Fruit fly (Drosophila melanogaster) whole organism, embryonic: ENCODE measurements around the gene Cenp-C.

Experiments
- Adf1 ChIP-seq: fragments of 200-800 bp; sonication (Bioruptor generic); IDR thresholded peaks from 2 replicates; pipeline ENCODE4 v1.3.6; 2022; ENCODE audit warnings: missing biosample characterization, missing genetic modification characterization
- B-H1 ChIP-seq: fragments of 200-800 bp; sonication (Bioruptor generic); IDR thresholded peaks from 3 replicates; pipeline ENCODE4 v1.3.6; 2022; ENCODE audit warnings: missing biosample characterization, missing genetic modification characterization
- Bteb2 ChIP-seq: fragments of 200-800 bp; sonication (Bioruptor generic); optimal IDR thresholded peaks from 2 replicates; lab custom pipeline; 2016; ENCODE audit warnings: missing biosample characterization, missing genetic modification characterization
- CG10147 ChIP-seq: fragments of 200-800 bp; sonication (Bioruptor generic); optimal IDR thresholded peaks from 2 replicates; lab custom pipeline; 2019; ENCODE audit warnings: missing biosample characterization, mild to moderate bottlenecking, missing genetic modification characterization, moderate library complexity
- CG12236 ChIP-seq: fragments of 200-800 bp; sonication (Bioruptor generic); optimal IDR thresholded peaks from 2 replicates; lab custom pipeline; 2016; ENCODE audit warnings: missing biosample characterization, missing genetic modification characterization
- CG12659 ChIP-seq: fragments of 200-800 bp; sonication (Bioruptor generic); optimal IDR thresholded peaks from 3 replicates; lab custom pipeline; 2017; ENCODE audit warnings: mild to moderate bottlenecking, missing biosample characterization, missing genetic modification reagents, missing genetic modification characterization
- CG17186 ChIP-seq: fragments of 200-800 bp; sonication (Bioruptor generic); optimal IDR thresholded peaks from 3 replicates; lab custom pipeline; 2017; ENCODE audit warnings: missing biosample characterization, missing genetic modification reagents, missing genetic modification characterization
- CG1832 ChIP-seq: fragments of 200-800 bp; sonication (Bioruptor generic); optimal IDR thresholded peaks from 2 replicates; lab custom pipeline; 2017; ENCODE audit warnings: missing biosample characterization, mild to moderate bottlenecking, missing genetic modification characterization, inconsistent platforms
- CG18619 ChIP-seq: fragments of 200-800 bp; sonication (Bioruptor generic); optimal IDR thresholded peaks from 3 replicates; lab custom pipeline; 2017; ENCODE audit warnings: missing biosample characterization, mild to moderate bottlenecking, missing genetic modification characterization
- CG2199 ChIP-seq: fragments of 200-800 bp; sonication (Bioruptor generic); IDR thresholded peaks from 3 replicates; pipeline ENCODE4 v1.3.6; 2022; ENCODE audit warnings: missing biosample characterization, missing genetic modification characterization
- CG2712 ChIP-seq: fragments of 200-800 bp; optimal IDR thresholded peaks from 3 replicates; lab custom pipeline; 2019; ENCODE audit warnings: missing biosample characterization, mild to moderate bottlenecking, missing genetic modification characterization, moderate library complexity
- CG2875 ChIP-seq: fragments of 200-800 bp; sonication (Bioruptor generic); optimal IDR thresholded peaks from 2 replicates; lab custom pipeline; 2017; ENCODE audit warnings: missing biosample characterization, mild to moderate bottlenecking, missing genetic modification characterization, missing genetic modification reagents
- CG32532 ChIP-seq: fragments of 200-800 bp; sonication (Bioruptor generic); IDR thresholded peaks from 2 replicates; pipeline ENCODE4 v1.3.6; 2022; ENCODE audit warnings: missing biosample characterization, missing genetic modification characterization
- CG34422 ChIP-seq: fragments of 200-800 bp; sonication (Bioruptor generic); IDR thresholded peaks from 3 replicates; pipeline ENCODE4 v1.3.6; 2022; ENCODE audit warnings: missing biosample characterization, missing genetic modification characterization
- CG3726 ChIP-seq: fragments of 200-800 bp; sonication (Bioruptor generic); IDR thresholded peaks from 3 replicates; pipeline ENCODE4, ENCODE4 v1.3.6; 2022; ENCODE audit warnings: missing biosample characterization, missing genetic modification characterization
- CG3995 ChIP-seq: fragments of 200-800 bp; sonication (Bioruptor generic); optimal IDR thresholded peaks from 3 replicates; lab custom pipeline; 2016; ENCODE audit warnings: missing biosample characterization, missing genetic modification characterization
- CG6175 ChIP-seq: fragments of 200-800 bp; sonication (Bioruptor generic); IDR thresholded peaks from 3 replicates; pipeline ENCODE4 v1.3.6; 2022; ENCODE audit warnings: missing biosample characterization, missing genetic modification characterization
- CG9876 ChIP-seq: fragments of 200-800 bp; sonication (Bioruptor generic); optimal IDR thresholded peaks from 2 replicates; lab custom pipeline; 2016; ENCODE audit warnings: missing biosample characterization, missing genetic modification characterization
- Camta ChIP-seq: fragments of 200-800 bp; sonication (Bioruptor generic); optimal IDR thresholded peaks from 2 replicates; lab custom pipeline; 2016; ENCODE audit warnings: missing biosample characterization, missing genetic modification characterization
- CkIIα-i1 ChIP-seq: fragments of 200-800 bp; sonication (Bioruptor generic); IDR thresholded peaks from 2 replicates; pipeline ENCODE4 v1.3.6; 2022; ENCODE audit warnings: missing biosample characterization, missing genetic modification characterization
- Dbx ChIP-seq: fragments of 200-800 bp; sonication (Bioruptor generic); IDR thresholded peaks from 3 replicates; pipeline ENCODE4 v1.3.6; 2022; ENCODE audit warnings: missing biosample characterization, missing genetic modification characterization
- Dp ChIP-seq: fragments of 200-800 bp; sonication (Bioruptor generic); optimal IDR thresholded peaks from 2 replicates; lab custom pipeline; 2018; ENCODE audit warnings: missing biosample characterization, mild to moderate bottlenecking, missing genetic modification characterization, moderate library complexity
- Drgx ChIP-seq: fragments of 200-800 bp; sonication (Bioruptor generic); IDR thresholded peaks from 2 replicates; pipeline ENCODE4 v1.3.6; 2022; ENCODE audit warnings: missing biosample characterization, missing genetic modification characterization
- Fer2 ChIP-seq: fragments of 200-800 bp; sonication (Bioruptor generic); optimal IDR thresholded peaks from 2 replicates; lab custom pipeline; 2018; ENCODE audit warnings: missing biosample characterization, mild to moderate bottlenecking, missing genetic modification characterization, moderate library complexity
- Fer3 ChIP-seq: fragments of 200-800 bp; sonication (Bioruptor generic); optimal IDR thresholded peaks from 2 replicates; lab custom pipeline; 2018; ENCODE audit warnings: missing biosample characterization, mild to moderate bottlenecking, missing genetic modification characterization, moderate library complexity
- HLH3B ChIP-seq: fragments of 200-800 bp; sonication (Bioruptor generic); IDR thresholded peaks from 2 replicates; pipeline ENCODE4 v1.3.6; 2022; ENCODE audit warnings: missing biosample characterization, missing genetic modification characterization
- HLH54F ChIP-seq: fragments of 200-800 bp; sonication (Bioruptor generic); optimal IDR thresholded peaks from 3 replicates; lab custom pipeline; 2016; ENCODE audit warnings: missing biosample characterization, missing genetic modification characterization
- Hmx ChIP-seq: fragments of 200-800 bp; sonication (Bioruptor generic); optimal IDR thresholded peaks from 2 replicates; lab custom pipeline; 2016; ENCODE audit warnings: missing biosample characterization, missing genetic modification characterization
- Mad ChIP-seq: fragments of 200-800 bp; sonication (Bioruptor generic); optimal IDR thresholded peaks from 2 replicates; lab custom pipeline; 2016; ENCODE audit warnings: missing biosample characterization, missing genetic modification characterization
- Mes4 ChIP-seq: fragments of 200-800 bp; sonication (Bioruptor generic); optimal IDR thresholded peaks from 2 replicates; lab custom pipeline; 2016; ENCODE audit warnings: missing biosample characterization, missing genetic modification characterization
- NC2α ChIP-seq: fragments of 200-800 bp; sonication (Bioruptor generic); optimal IDR thresholded peaks from 2 replicates; lab custom pipeline; 2016; ENCODE audit warnings: missing biosample characterization, missing genetic modification characterization
- Nf-YC ChIP-seq: fragments of 200-800 bp; optimal IDR thresholded peaks from 3 replicates; lab custom pipeline; 2019; ENCODE audit warnings: missing biosample characterization, mild to moderate bottlenecking, missing genetic modification characterization, moderate library complexity
- Opbp ChIP-seq: fragments of 200-800 bp; sonication (Bioruptor generic); IDR thresholded peaks from 3 replicates; pipeline ENCODE4 v1.3.6; 2022; ENCODE audit warnings: missing biosample characterization, missing genetic modification characterization; ENCODE audit not compliant: partially characterized antibody
- Ptx1 ChIP-seq: fragments of 200-800 bp; sonication (Bioruptor generic); IDR thresholded peaks from 2 replicates; pipeline ENCODE4 v1.3.6; 2022; ENCODE audit warnings: missing biosample characterization, missing genetic modification characterization
- Sin3A ChIP-seq: fragments of >200 bp; optimal IDR thresholded peaks from 2 replicates; lab custom pipeline; 2018
- Sox102F ChIP-seq: fragments of 200-800 bp; sonication (Bioruptor generic); optimal IDR thresholded peaks from 2 replicates; lab custom pipeline; 2018; ENCODE audit warnings: missing biosample characterization, mild to moderate bottlenecking, missing genetic modification characterization, moderate library complexity
- Sry-β ChIP-seq: fragments of 200-800 bp; sonication (Bioruptor generic); optimal IDR thresholded peaks from 2 replicates; lab custom pipeline; 2018; ENCODE audit warnings: missing biosample characterization, mild to moderate bottlenecking, missing genetic modification characterization, moderate library complexity
- Stat92E ChIP-seq, 3 experiments: fragments of >200 bp in 2 of 3; fragments of 200-800 bp in 1 of 3; sonication (Bioruptor generic) in 1 of 3; optimal IDR thresholded peaks; 2 replicates each; lab custom pipeline; 2017 to 2019; ENCODE audit warnings: missing biosample characterization in 3 of 3, missing genetic modification characterization in 3 of 3, mild to moderate bottlenecking in 1 of 3, moderate library complexity in 1 of 3
- Taf1 ChIP-seq: fragments of 200-800 bp; sonication (Bioruptor generic); IDR thresholded peaks from 2 replicates; pipeline ENCODE4 v1.3.6; 2022; ENCODE audit warnings: missing biosample characterization, missing genetic modification characterization
- ato ChIP-seq: fragments of 200-800 bp; sonication (Bioruptor generic); IDR thresholded peaks from 2 replicates; pipeline ENCODE4 v1.3.6; 2022; ENCODE audit warnings: missing biosample characterization, missing genetic modification characterization; ENCODE audit not compliant: partially characterized antibody
- az2 ChIP-seq: fragments of 200-800 bp; sonication (Bioruptor generic); optimal IDR thresholded peaks from 3 replicates; lab custom pipeline; 2016; ENCODE audit warnings: missing biosample characterization, missing genetic modification characterization
- br ChIP-seq: fragments of >200 bp; optimal IDR thresholded peaks from 2 replicates; lab custom pipeline; 2017
- dm ChIP-seq: fragments of 200-800 bp; sonication (Bioruptor generic); optimal IDR thresholded peaks from 3 replicates; lab custom pipeline; 2016; ENCODE audit warnings: missing biosample characterization, missing genetic modification characterization
- fd64A ChIP-seq: fragments of 200-800 bp; sonication (Bioruptor generic); optimal IDR thresholded peaks from 3 replicates; lab custom pipeline; 2018; ENCODE audit warnings: missing biosample characterization, mild to moderate bottlenecking, missing genetic modification characterization
- inv ChIP-seq: fragments of 200-800 bp; sonication (Bioruptor generic); IDR thresholded peaks from 2 replicates; pipeline ENCODE4 v1.3.6; 2022; ENCODE audit warnings: missing biosample characterization, missing genetic modification characterization; ENCODE audit not compliant: partially characterized antibody
- jigr1 ChIP-seq: fragments of 200-800 bp; sonication (Bioruptor generic); IDR thresholded peaks from 3 replicates; pipeline ENCODE4 v1.3.6; 2022; ENCODE audit warnings: missing biosample characterization, missing genetic modification characterization
- klu ChIP-seq: fragments of 200-800 bp; sonication (Bioruptor generic); IDR thresholded peaks from 2 replicates; pipeline ENCODE4 v1.3.6; 2022; ENCODE audit warnings: missing biosample characterization, missing genetic modification characterization
- lab ChIP-seq: fragments of 200-800 bp; sonication (Bioruptor generic); optimal IDR thresholded peaks from 3 replicates; lab custom pipeline; 2017; ENCODE audit warnings: missing biosample characterization, missing genetic modification characterization, mild to moderate bottlenecking, moderate library complexity, missing genetic modification reagents
- maf-S ChIP-seq: fragments of 200-800 bp; sonication (Bioruptor generic); optimal IDR thresholded peaks from 2 replicates; lab custom pipeline; 2016; ENCODE audit warnings: missing biosample characterization, missing genetic modification characterization
- sens ChIP-seq: fragments of 200-800 bp; sonication (Bioruptor generic); peaks from one replicate; lab custom pipeline; 2016; ENCODE audit warnings: missing biosample characterization, missing genetic modification characterization
- vnd ChIP-seq: fragments of 200-800 bp; sonication (Bioruptor generic); IDR thresholded peaks from 3 replicates; pipeline ENCODE4 v1.3.6; 2022; ENCODE audit warnings: missing biosample characterization, missing genetic modification characterization; ENCODE audit not compliant: partially characterized antibody
- wdn ChIP-seq: fragments of 200-800 bp; sonication (Bioruptor generic); IDR thresholded peaks from 2 replicates; pipeline ENCODE4 v1.3.6; 2022; ENCODE audit warnings: missing biosample characterization, missing genetic modification characterization
- zfh2 ChIP-seq: fragments of 200-800 bp; sonication (Bioruptor generic); optimal IDR thresholded peaks from 2 replicates; lab custom pipeline; 2016; ENCODE audit warnings: missing biosample characterization, missing genetic modification characterization

The Cenp-C gene

dm6 chr3R:8524277-8524676 lies 39.6 kb upstream of the Cenp-C start (continued):
- TF ChIP-seq Sry-β (GFP tag; lab: Kevin White, UChicago), result no peak
- no peak for TF ChIP-seq CG9876 (GFP tag; lab: Kevin White, UChicago)
- no peak for TF ChIP-seq klu (GFP tag; lab: Robert Waterston, UW)
- TF ChIP-seq Sox102F (GFP tag; lab: Kevin White, UChicago), result peak; percentile 27
- TF ChIP-seq CG12659 (GFP tag; lab: Kevin White, UChicago), result peak; percentile 23
- TF ChIP-seq CG2712, result no peak
- TF ChIP-seq CG1832, result no peak
- no peak for TF ChIP-seq jigr1
- TF ChIP-seq CG2875 (GFP tag; lab: Kevin White, UChicago), result no peak
- peak; percentile 48 for TF ChIP-seq Ptx1 (GFP tag; lab: Robert Waterston, UW)
- TF ChIP-seq B-H1 (GFP tag; lab: Robert Waterston, UW), result no peak
- no peak for TF ChIP-seq CG17186
- TF ChIP-seq NC2α, result no peak
- 0 out of 2 replicates have a peak, but pooled peaks have one; percentile 24 for TF ChIP-seq HLH3B (GFP tag; lab: Robert Waterston, UW)
- TF ChIP-seq Nf-YC (tag; lab: Kevin White, UChicago), result no peak
- TF ChIP-seq vnd, result no peak
- TF ChIP-seq dm (GFP tag; lab: Kevin White, UChicago), result no peak
- TF ChIP-seq Adf1 (GFP tag; lab: Robert Waterston, UW), result peak; percentile 16; the same call in 1 of the 2 replicates
- no peak for TF ChIP-seq Mad (GFP tag; lab: Kevin White, UChicago)
- no peak for TF ChIP-seq Drgx (GFP tag; lab: Robert Waterston, UW)
- TF ChIP-seq Opbp (GFP tag; lab: Robert Waterston, UW), result no peak
- no peak for TF ChIP-seq CG6175 (GFP tag; lab: Robert Waterston, UW)
- TF ChIP-seq zfh2 (GFP tag; lab: Kevin White, UChicago), result peak; percentile 61
- peak; percentile 68 for TF ChIP-seq sens (GFP tag; lab: Kevin White, UChicago)
- no peak for TF ChIP-seq Bteb2 (GFP tag; lab: Kevin White, UChicago)
- no peak for TF ChIP-seq Mes4 (GFP tag; lab: Kevin White, UChicago)
- TF ChIP-seq wdn (GFP tag; lab: Robert Waterston, UW), result no peak; the same call in 1 of the 2 replicates
- no peak for TF ChIP-seq CG2199 (GFP tag; lab: Robert Waterston, UW)
- no peak for TF ChIP-seq CG12236 (GFP tag; lab: Kevin White, UChicago)
- no peak for TF ChIP-seq Fer2 (tag; lab: Kevin White, UChicago)
- TF ChIP-seq CG3726 (GFP tag; lab: Robert Waterston, UW), result no peak
- no peak for TF ChIP-seq Camta (GFP tag; lab: Kevin White, UChicago)
- TF ChIP-seq Fer3 (tag; lab: Kevin White, UChicago), result peak; percentile 41
- TF ChIP-seq Dp (GFP tag; lab: Kevin White, UChicago), result no peak
- TF ChIP-seq az2, result no peak
- no peak for TF ChIP-seq fd64A
- no peak for TF ChIP-seq CG34422 (GFP tag; lab: Robert Waterston, UW)
- peak; percentile 51; the same call in 1 of the 2 replicates for TF ChIP-seq CG32532
- no peak for TF ChIP-seq inv
- TF ChIP-seq lab (GFP tag; lab: Kevin White, UChicago), result peak; percentile 62
- no peak for TF ChIP-seq Taf1 (GFP tag; lab: Robert Waterston, UW)
- no peak for TF ChIP-seq CkIIα-i1 (GFP tag; lab: Robert Waterston, UW)
- no peak for TF ChIP-seq CG18619 (GFP tag; lab: Kevin White, UChicago)
- no peak for TF ChIP-seq maf-S
- TF ChIP-seq br (lab: Kevin White, UChicago), result no peak
- no peak for TF ChIP-seq Dbx (GFP tag; lab: Robert Waterston, UW)
- TF ChIP-seq Sin3A, result no peak
- no peak for TF ChIP-seq HLH54F (GFP tag; lab: Kevin White, UChicago)
- TF ChIP-seq CG3995, result no peak
- no peak for TF ChIP-seq Hmx (GFP tag; lab: Kevin White, UChicago)
- TF ChIP-seq CG10147 (GFP tag; lab: Kevin White, UChicago), result no peak
- TF ChIP-seq ato (GFP tag; lab: Robert Waterston, UW), result no peak
- TF ChIP-seq Stat92E (GFP tag; optimal IDR thresholded peaks at IDR 0.05; lab: Kevin White, UChicago), result no peak
